Worm (Caenorhabditis elegans): ENCODE data around the gene F59C12.4.

ce11 chrX:16574303-16574702, 28.1 kb downstream of the F59C12.4 start:
- TF ChIP-seq hlh-30 (tag; optimal IDR thresholded peaks at IDR 0.05; ENCODE audit: insufficient read depth) = no peak
- TF ChIP-seq ttx-3 (tag; optimal IDR thresholded peaks at IDR 0.05) = no peak
- TF ChIP-seq hlh-13 (GFP tag; optimal IDR thresholded peaks at IDR 0.05) = no peak
- no peak for TF ChIP-seq ceh-45 (GFP tag; IDR thresholded peaks at IDR 0.05)
- TF ChIP-seq hlh-8 (tag; optimal IDR thresholded peaks at IDR 0.05) = no peak
